Worm (Caenorhabditis elegans) whole organism, L4 larva: Measurements from ENCODE around the gene amt-1.

Experiments used
- D1046.2 ChIP-seq: fragments of 200-800 bp; sonication (Bioruptor generic); IDR thresholded peaks from 2 replicates; pipeline ENCODE4 v1.3.6; 2022; ENCODE audit warnings: missing genetic modification characterization, missing compliant biosample characterization
- F37D6.2 ChIP-seq: sonication (generic microtip); optimal IDR thresholded peaks from 2 replicates; lab custom pipeline; 2016; ENCODE audit warnings: mild to moderate bottlenecking, missing genetic modification characterization, missing compliant biosample characterization
- F44E2.7 ChIP-seq: fragments of 200-800 bp; sonication (Bioruptor generic); IDR thresholded peaks from 2 replicates; pipeline ENCODE4 v2.1.2; 2022; ENCODE audit warnings: missing genetic modification characterization, missing compliant biosample characterization
- T20F7.1 ChIP-seq: fragments of 200-800 bp; sonication (Bioruptor generic); optimal IDR thresholded peaks from 2 replicates; lab custom pipeline; 2018; ENCODE audit warnings: mild to moderate bottlenecking, missing genetic modification characterization, missing compliant biosample characterization
- T26A8.4 ChIP-seq: fragments of 200-800 bp; sonication (Bioruptor generic); IDR thresholded peaks from 2 replicates; pipeline ENCODE4 v1.3.6; 2022; ENCODE audit warnings: missing genetic modification characterization, missing compliant biosample characterization
- Y105C5A.15 ChIP-seq: fragments of 200-800 bp; sonication (Bioruptor generic); IDR thresholded peaks from 2 replicates; pipeline ENCODE4 v1.3.6; 2022; ENCODE audit warnings: missing genetic modification characterization, missing compliant biosample characterization
- Y5F2A.4 ChIP-seq: fragments of 200-800 bp; sonication (Bioruptor generic); optimal IDR thresholded peaks from 2 replicates; lab custom pipeline; 2018; ENCODE audit warnings: mild to moderate bottlenecking, missing genetic modification characterization, missing compliant biosample characterization
- Y75B8A.6 ChIP-seq: fragments of 200-800 bp; sonication (Bioruptor generic); IDR thresholded peaks from 2 replicates; pipeline ENCODE4 v1.3.6; 2022; ENCODE audit warnings: missing genetic modification reagents, missing genetic modification characterization, missing compliant biosample characterization
- ZK337.2 ChIP-seq: fragments of 200-800 bp; sonication (Bioruptor generic); IDR thresholded peaks from 2 replicates; pipeline ENCODE4 v1.3.6; 2022; ENCODE audit warnings: missing genetic modification reagents, missing genetic modification characterization, missing compliant biosample characterization
- ZK546.5 ChIP-seq, 2 experiments: sonication (generic microtip); optimal IDR thresholded peaks; 2 replicates each; lab custom pipeline; 2017; ENCODE audit warnings: missing biosample characterization in 2 of 2, missing genetic modification characterization in 2 of 2
- aha-1 ChIP-seq: fragments of 150-350 bp; peaks from one replicate; lab custom pipeline; 2014; ENCODE audit warnings: missing biosample characterization, missing genetic modification characterization
- ama-1 ChIP-seq: fragments of 150-350 bp; optimal IDR thresholded peaks from 2 replicates; lab custom pipeline; 2014; ENCODE audit warnings: inconsistent platforms, mixed read lengths
- ceh-28 ChIP-seq: fragments of 150-350 bp; optimal IDR thresholded peaks from 2 replicates; lab custom pipeline; 2014; ENCODE audit warnings: missing biosample characterization, missing genetic modification reagents, missing genetic modification characterization
- ceh-32 ChIP-seq: sonication (generic microtip); optimal IDR thresholded peaks from 2 replicates; lab custom pipeline; 2016; ENCODE audit warnings: mild to moderate bottlenecking, missing genetic modification characterization, missing compliant biosample characterization; ENCODE audit not compliant: poor library complexity
- daf-19 ChIP-seq: fragments of 200-800 bp; sonication (Bioruptor generic); conservative IDR thresholded peaks from 2 replicates; pipeline ENCODE4 v1.3.6; 2022; ENCODE audit warnings: missing genetic modification characterization, missing compliant biosample characterization
- duxl-1 ChIP-seq: sonication (generic microtip); optimal IDR thresholded peaks from 2 replicates; lab custom pipeline; 2016; ENCODE audit warnings: mild to moderate bottlenecking, missing genetic modification characterization, moderate library complexity, missing compliant biosample characterization; ENCODE audit not compliant: poor library complexity
- egl-27 ChIP-seq: sonication (generic microtip); optimal IDR thresholded peaks from 3 replicates; lab custom pipeline; 2017; ENCODE audit warnings: missing biosample characterization, missing genetic modification reagents, missing genetic modification characterization
- egl-43 ChIP-seq: fragments of 200-800 bp; sonication (Bioruptor generic); IDR thresholded peaks from 2 replicates; pipeline ENCODE4 v1.3.6; 2022; ENCODE audit warnings: missing genetic modification reagents, missing genetic modification characterization, missing compliant biosample characterization
- hif-1 ChIP-seq, 2 experiments: sonication (generic microtip); optimal IDR thresholded peaks; 2 replicates each; lab custom pipeline; 2016 to 2017; ENCODE audit warnings: missing compliant biosample characterization in 2 of 2, missing genetic modification characterization in 2 of 2, missing genetic modification reagents in 2 of 2, missing genotype in 2 of 2, mild to moderate bottlenecking in 1 of 2
- jun-1 ChIP-seq: fragments of 150-350 bp; optimal IDR thresholded peaks from 2 replicates; lab custom pipeline; 2014; ENCODE audit warnings: missing biosample characterization, missing genetic modification reagents, missing genetic modification characterization
- lin-1 ChIP-seq: fragments of 200-800 bp; sonication (Bioruptor generic); IDR thresholded peaks from 2 replicates; pipeline ENCODE4 v1.3.6; 2022; ENCODE audit warnings: missing genetic modification reagents, missing genetic modification characterization, missing compliant biosample characterization
- lin-29 ChIP-seq: fragments of 200-800 bp; sonication (Bioruptor generic); IDR thresholded peaks from 2 replicates; pipeline ENCODE4 v1.3.6; 2022; ENCODE audit warnings: missing genetic modification reagents, missing genetic modification characterization, missing compliant biosample characterization
- lin-39 ChIP-seq: fragments of 150-350 bp; optimal IDR thresholded peaks from 2 replicates; lab custom pipeline; 2014; ENCODE audit warnings: missing biosample characterization, missing genetic modification reagents, missing genetic modification characterization
- madf-5 ChIP-seq, 2 experiments: fragments of 200-800 bp; sonication (Bioruptor generic); IDR thresholded peaks; 2 replicates each; pipeline ENCODE4 v1.3.6; 2022; ENCODE audit warnings: missing compliant biosample characterization in 2 of 2, missing genetic modification characterization in 2 of 2
- mdl-1 ChIP-seq, 2 experiments: fragments of 150-350 bp in 1 of 2; sonication (generic microtip) in 1 of 2; optimal IDR thresholded peaks; 2 replicates each; lab custom pipeline; 2014 to 2017; ENCODE audit warnings: missing biosample characterization in 2 of 2, missing genetic modification characterization in 2 of 2
- mes-2 ChIP-seq: sonication (generic microtip); optimal IDR thresholded peaks from 2 replicates; lab custom pipeline; 2016; ENCODE audit warnings: missing genotype, mild to moderate bottlenecking, missing genetic modification characterization, missing compliant biosample characterization; ENCODE audit not compliant: poor library complexity, severe bottlenecking
- nhr-111 ChIP-seq: fragments of 200-800 bp; sonication (Bioruptor generic); optimal IDR thresholded peaks from 2 replicates; lab custom pipeline; 2018; ENCODE audit warnings: mild to moderate bottlenecking, missing genetic modification characterization, missing compliant biosample characterization
- nhr-28 ChIP-seq: fragments of 150-350 bp; optimal IDR thresholded peaks from 2 replicates; lab custom pipeline; 2014; ENCODE audit warnings: missing biosample characterization, missing genetic modification characterization
- nhr-41 ChIP-seq: fragments of 200-800 bp; sonication (Bioruptor generic); IDR thresholded peaks from 2 replicates; pipeline ENCODE4 v1.3.6; 2022; ENCODE audit warnings: missing genetic modification reagents, missing genetic modification characterization, missing compliant biosample characterization
- nhr-48 ChIP-seq: sonication (generic microtip); optimal IDR thresholded peaks from 2 replicates; lab custom pipeline; 2016; ENCODE audit warnings: mild to moderate bottlenecking, missing genetic modification characterization, missing compliant biosample characterization
- php-3 ChIP-seq: fragments of 200-800 bp; sonication (Bioruptor generic); IDR thresholded peaks from 2 replicates; pipeline ENCODE4 v1.3.6; 2022; ENCODE audit warnings: missing genetic modification reagents, missing genetic modification characterization, missing compliant biosample characterization
- pqm-1 ChIP-seq: sonication (generic microtip); optimal IDR thresholded peaks from 2 replicates; lab custom pipeline; 2017; ENCODE audit warnings: missing biosample characterization, missing genetic modification characterization
- rbr-2 ChIP-seq: sonication (generic microtip); optimal IDR thresholded peaks from 2 replicates; lab custom pipeline; 2016; ENCODE audit warnings: missing genotype, missing genetic modification characterization, missing compliant biosample characterization
- snpc-1.2 ChIP-seq: fragments of 200-800 bp; sonication (Bioruptor generic); IDR thresholded peaks from 2 replicates; pipeline ENCODE4 v1.3.6; 2022; ENCODE audit warnings: missing genetic modification reagents, missing genetic modification characterization, missing compliant biosample characterization
- snpc-4 ChIP-seq: fragments of 150-350 bp; optimal IDR thresholded peaks from 2 replicates; lab custom pipeline; 2014; ENCODE audit warnings: missing biosample characterization, missing genetic modification characterization
- spr-3 ChIP-seq: fragments of 200-800 bp; sonication (Bioruptor generic); optimal IDR thresholded peaks from 2 replicates; lab custom pipeline; 2018; ENCODE audit warnings: mild to moderate bottlenecking, missing genetic modification characterization, missing compliant biosample characterization
- tag-97 ChIP-seq: fragments of 200-800 bp; sonication (Bioruptor generic); IDR thresholded peaks from 2 replicates; pipeline ENCODE4 v1.3.6; 2022; ENCODE audit warnings: missing genetic modification characterization, missing compliant biosample characterization
- unc-39 ChIP-seq: sonication (generic microtip); optimal IDR thresholded peaks from 2 replicates; lab custom pipeline; 2017; ENCODE audit warnings: missing biosample characterization, missing genetic modification characterization
- unc-62 ChIP-seq, 3 experiments: fragments of 150-350 bp in 1 of 3; sonication (generic microtip); optimal IDR thresholded peaks in 2 of 3; peaks in 1 of 3; 1 replicate in 1 of 3; 2 replicates in 2 of 3; lab custom pipeline; 2014 to 2017; ENCODE audit warnings: missing biosample characterization in 3 of 3, missing genetic modification characterization in 3 of 3, missing genetic modification reagents in 3 of 3, missing genotype in 1 of 3
- vab-7 ChIP-seq: fragments of 200-800 bp; sonication (Bioruptor generic); IDR thresholded peaks from 2 replicates; pipeline ENCODE4 v1.3.6; 2022; ENCODE audit warnings: missing genetic modification reagents, missing genetic modification characterization, missing compliant biosample characterization
- zfp-2 ChIP-seq: sonication (generic microtip); optimal IDR thresholded peaks from 2 replicates; lab custom pipeline; 2016; ENCODE audit warnings: mild to moderate bottlenecking, missing genetic modification characterization, missing compliant biosample characterization
- zfp-3 ChIP-seq: fragments of 200-800 bp; sonication (Bioruptor generic); conservative IDR thresholded peaks from 2 replicates; pipeline ENCODE4 v1.3.6; 2022; ENCODE audit warnings: missing genetic modification reagents, missing genetic modification characterization, missing compliant biosample characterization
- ztf-11 ChIP-seq: fragments of 150-350 bp; optimal IDR thresholded peaks from 2 replicates; lab custom pipeline; 2014; ENCODE audit warnings: missing biosample characterization, missing genetic modification characterization

The amt-1 gene

DNA sequence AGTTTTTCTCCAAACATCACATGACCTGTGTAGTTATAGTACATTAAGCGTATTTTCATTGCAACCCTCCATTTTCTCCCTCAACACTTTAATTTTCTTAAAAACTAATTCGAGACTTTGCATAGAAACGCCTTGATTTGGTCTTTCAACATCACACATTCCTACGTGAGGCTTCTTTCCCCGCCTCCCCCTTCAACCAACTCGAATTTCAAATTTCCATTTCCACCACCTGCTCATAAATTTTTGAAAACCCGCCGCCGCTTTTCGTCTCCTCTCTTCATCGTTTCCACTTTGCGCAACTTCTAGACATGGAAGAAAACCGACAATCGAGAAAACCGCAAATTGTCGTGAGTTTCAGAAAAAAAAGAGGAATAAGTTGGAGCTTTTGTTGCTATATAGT lies 6.7 kb downstream of the amt-1 start, which contains the start of gene C05E11.3:
Gene C05E11.3 (plus strand): TSS at position 301 of the 400 bp plus-strand sequence.
- TF ChIP-seq egl-43 (no peak), Y105C5A.15 (GFP tag; lab: Robert Waterston, UW) (no peak), nhr-28 (tag; lab: Kevin White, UChicago) (no peak), D1046.2 (GFP tag; lab: Robert Waterston, UW) (no peak), F44E2.7 (GFP tag; lab: Robert Waterston, UW) (no peak), pqm-1 (tag; lab: Kevin White, UChicago) (no peak), hif-1 (tag; optimal IDR thresholded peaks at IDR 0.05; lab: Kevin White, UChicago) (no peak), rbr-2 (tag; lab: Kevin White, UChicago) (no peak), T20F7.1 (GFP tag; lab: Kevin White, UChicago) (no peak), Y75B8A.6 (GFP tag; lab: Robert Waterston, UW) (no peak), ZK337.2 (GFP tag; lab: Robert Waterston, UW) (no peak), F37D6.2 (tag; lab: Kevin White, UChicago) (no peak), lin-39 (tag; lab: Kevin White, UChicago) (no peak), lin-1 (GFP tag; lab: Robert Waterston, UW) (no peak), zfp-2 (no peak), ceh-32 (tag; lab: Kevin White, UChicago) (no peak)

DNA sequence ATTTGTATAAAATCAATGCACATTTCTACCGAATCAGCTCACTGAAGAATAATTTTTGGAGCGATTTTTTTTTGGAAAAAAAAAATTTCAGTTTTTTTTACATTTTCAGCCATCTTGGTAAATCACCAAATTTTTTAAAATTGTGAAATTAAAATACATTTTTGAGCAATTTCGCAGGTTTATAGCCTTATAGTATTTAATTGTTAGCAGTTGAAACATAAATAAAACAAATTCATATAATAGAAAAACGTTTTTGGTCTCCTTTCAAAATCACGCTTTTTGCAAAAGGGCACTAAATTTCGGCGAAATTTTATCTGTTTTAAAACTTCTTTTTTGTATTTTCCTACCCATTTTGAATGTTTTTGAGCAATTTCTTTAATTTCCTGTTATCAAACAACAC lies 7.3 kb downstream of the amt-1 start:
- TF ChIP-seq jun-1 (no peak), unc-62 (GFP tag; optimal IDR thresholded peaks at IDR 0.05 in 1 of 2; lab: Kevin White, UChicago) (peak in 1 of 2 experiments; percentile 94), unc-62 (tag; optimal IDR thresholded peaks at IDR 0.05; lab: Kevin White, UChicago) (no peak)
- TF ChIP-seq, all 104 proteins: peak for 1

DNA sequence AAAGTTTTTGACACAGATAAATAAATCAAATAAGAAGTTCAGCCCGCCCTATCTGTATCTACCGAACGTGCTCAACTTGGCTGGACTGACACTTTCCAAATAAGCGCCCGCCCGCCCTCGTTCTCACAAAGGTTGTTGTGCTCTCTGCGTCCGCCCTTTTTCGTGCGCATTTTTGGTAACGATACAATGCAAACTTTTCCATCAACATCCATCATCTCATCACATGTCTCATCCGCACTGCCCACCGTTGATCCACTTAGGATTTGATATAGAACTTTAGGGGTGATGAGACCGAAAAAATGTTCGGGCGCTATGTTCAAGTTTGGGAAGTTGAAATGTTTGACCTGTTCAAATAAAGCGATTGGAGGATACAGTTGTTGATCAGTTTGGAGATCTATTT lies 14.3 kb downstream of the amt-1 start, which contains the start of gene C05E11.7:
Gene C05E11.7 (minus strand): TSS at position 101 of the 400 bp plus-strand sequence.
- TF ChIP-seq ceh-28 (tag; lab: Kevin White, UChicago) (no peak), aha-1 (tag; lab: Kevin White, UChicago) (peak; percentile 48)

DNA sequence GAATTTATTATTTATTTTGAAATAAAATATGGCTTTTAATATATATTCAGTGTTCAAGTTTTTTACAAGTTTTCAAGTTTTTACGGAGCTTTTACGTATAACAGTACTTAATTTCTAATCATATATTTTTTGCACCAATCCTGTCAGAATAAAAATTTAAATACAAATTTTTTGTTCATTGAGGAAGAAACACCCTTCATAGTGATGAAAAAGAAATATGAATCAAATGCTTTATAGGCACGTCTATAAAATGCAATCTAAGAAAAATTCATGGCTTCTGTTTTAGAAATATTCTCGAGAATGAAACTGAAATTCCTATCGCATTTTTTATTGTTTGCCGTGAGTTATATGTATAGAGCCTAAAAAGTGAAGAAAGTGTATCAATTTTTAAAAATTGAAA lies 15.4 kb downstream of the amt-1 start, which contains the start of gene C05E11.2:
Gene C05E11.2 (plus strand): TSS at position 301 of the 400 bp plus-strand sequence.
- TF ChIP-seq nhr-48 (tag; lab: Kevin White, UChicago) = no peak
- TF ChIP-seq jun-1 = no peak
- TF ChIP-seq daf-19 (GFP tag; lab: Robert Waterston, UW) = no peak
- no peak for TF ChIP-seq unc-39 (tag; lab: Kevin White, UChicago)
- no peak for TF ChIP-seq vab-7 (GFP tag; lab: Robert Waterston, UW)
- TF ChIP-seq ztf-11 (tag; lab: Kevin White, UChicago) = no peak
- no peak for TF ChIP-seq madf-5 (GFP tag; IDR thresholded peaks at IDR 0.05; lab: Robert Waterston, UW)
- TF ChIP-seq lin-29 (GFP tag; lab: Robert Waterston, UW) = no peak
- no peak for TF ChIP-seq nhr-41 (GFP tag; lab: Robert Waterston, UW)
- no peak for TF ChIP-seq snpc-4 (tag; lab: Kevin White, UChicago)
- no peak for TF ChIP-seq Y5F2A.4
- TF ChIP-seq D1046.2 (GFP tag; lab: Robert Waterston, UW) = no peak
- TF ChIP-seq spr-3 = no peak
- TF ChIP-seq tag-97 (GFP tag; lab: Robert Waterston, UW) = no peak
- TF ChIP-seq aha-1 (tag; lab: Kevin White, UChicago) = no peak

DNA sequence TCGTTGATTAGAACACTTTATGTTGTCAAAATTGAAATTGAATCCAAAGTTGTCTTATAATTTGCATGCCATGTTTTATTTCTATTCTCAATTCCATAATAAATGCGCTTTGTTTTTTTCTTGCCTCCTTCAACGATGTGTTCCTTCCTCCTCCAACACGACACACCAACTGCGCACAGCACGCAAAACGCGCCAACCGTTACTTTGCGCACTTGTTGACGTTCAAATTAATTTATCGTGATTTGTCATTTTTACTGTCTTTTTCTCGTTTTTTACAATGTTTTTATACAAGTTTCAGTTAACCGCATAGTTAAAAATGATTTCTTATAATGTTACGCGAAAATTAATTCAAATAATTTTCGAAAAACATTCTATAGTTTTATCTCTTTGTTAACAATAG lies 16.7 kb downstream of the amt-1 start:
- TF ChIP-seq nhr-111 (no peak), php-3 (GFP tag; lab: Robert Waterston, UW) (no peak), Y5F2A.4 (no peak), ceh-32 (tag; lab: Kevin White, UChicago) (no peak), F37D6.2 (tag; lab: Kevin White, UChicago) (no peak), rbr-2 (tag; lab: Kevin White, UChicago) (peak; percentile 65), Y75B8A.6 (GFP tag; lab: Robert Waterston, UW) (no peak), tag-97 (GFP tag; lab: Robert Waterston, UW) (no peak), snpc-1.2 (no peak), ZK546.5 (tag; optimal IDR thresholded peaks at IDR 0.05; lab: Kevin White, UChicago) (no peak), lin-1 (GFP tag; lab: Robert Waterston, UW) (no peak), mdl-1 (tag; optimal IDR thresholded peaks at IDR 0.05; lab: Kevin White, UChicago) (no peak), egl-27 (no peak), zfp-3 (no peak), T26A8.4 (GFP tag; lab: Robert Waterston, UW) (no peak), ama-1 (lab: Kevin White, UChicago) (no peak), duxl-1 (tag; lab: Kevin White, UChicago) (no peak), mes-2 (tag; lab: Kevin White, UChicago) (peak; percentile 62)
